Fruit fly (Drosophila melanogaster) whole organism, embryonic: Measurements from ENCODE around the gene wam.
A peak's percentile ranks its signal among the peaks of the same experiment; 100 is the strongest.

Experiments used
- BtbVII ChIP-seq: fragments of 200-800 bp; sonication (Bioruptor generic); optimal IDR thresholded peaks from 3 replicates; lab custom pipeline; 2017; ENCODE audit warnings: missing biosample characterization, mild to moderate bottlenecking, missing genetic modification characterization
- CG10209 ChIP-seq: fragments of 200-800 bp; sonication (Bioruptor generic); optimal IDR thresholded peaks from 3 replicates; lab custom pipeline; 2017; ENCODE audit warnings: missing biosample characterization, mild to moderate bottlenecking, missing genetic modification characterization, missing genetic modification reagents
- CG10267 ChIP-seq: fragments of 200-800 bp; sonication (Bioruptor generic); optimal IDR thresholded peaks from 2 replicates; lab custom pipeline; 2018; ENCODE audit warnings: missing biosample characterization, mild to moderate bottlenecking, missing genetic modification characterization, moderate library complexity
- CG10979 ChIP-seq: fragments of 200-800 bp; sonication (Bioruptor generic); optimal IDR thresholded peaks from 2 replicates; lab custom pipeline; 2018; ENCODE audit warnings: missing biosample characterization, mild to moderate bottlenecking, missing genetic modification characterization, moderate library complexity
- CG11398 ChIP-seq: fragments of 200-800 bp; sonication (Bioruptor generic); optimal IDR thresholded peaks from 2 replicates; lab custom pipeline; 2016; ENCODE audit warnings: missing biosample characterization, missing genetic modification characterization
- CG11504 ChIP-seq: fragments of 200-800 bp; sonication (Bioruptor generic); optimal IDR thresholded peaks from 3 replicates; lab custom pipeline; 2019; ENCODE audit warnings: missing biosample characterization, mild to moderate bottlenecking, missing genetic modification characterization, moderate library complexity
- CG12236 ChIP-seq: fragments of 200-800 bp; sonication (Bioruptor generic); optimal IDR thresholded peaks from 2 replicates; lab custom pipeline; 2016; ENCODE audit warnings: missing biosample characterization, missing genetic modification characterization
- CG12942 ChIP-seq: fragments of 200-800 bp; sonication (Bioruptor generic); optimal IDR thresholded peaks from 3 replicates; lab custom pipeline; 2016; ENCODE audit warnings: missing biosample characterization, missing genetic modification characterization
- CG14014 ChIP-seq: fragments of 200-800 bp; sonication (Bioruptor generic); IDR thresholded peaks from 2 replicates; pipeline ENCODE4 v1.3.6; 2022; ENCODE audit warnings: missing biosample characterization, missing genetic modification characterization
- CG16813 ChIP-seq: fragments of 200-800 bp; sonication (Bioruptor generic); IDR thresholded peaks from 3 replicates; pipeline ENCODE4 v1.3.6; 2022; ENCODE audit warnings: missing biosample characterization, missing genetic modification characterization; ENCODE audit not compliant: partially characterized antibody
- CG1792 ChIP-seq: fragments of 200-800 bp; sonication (Bioruptor generic); optimal IDR thresholded peaks from 2 replicates; lab custom pipeline; 2016; ENCODE audit warnings: missing biosample characterization, missing genetic modification characterization
- CG33213 ChIP-seq: fragments of 200-800 bp; sonication (Bioruptor generic); optimal IDR thresholded peaks from 3 replicates; lab custom pipeline; 2016; ENCODE audit warnings: missing biosample characterization, missing genetic modification characterization
- CG33557 ChIP-seq: fragments of 200-800 bp; sonication (Bioruptor generic); optimal IDR thresholded peaks from 2 replicates; lab custom pipeline; 2019; ENCODE audit warnings: missing biosample characterization, mild to moderate bottlenecking, missing genetic modification characterization, moderate library complexity
- CG3407 ChIP-seq: fragments of 200-800 bp; sonication (Bioruptor generic); optimal IDR thresholded peaks from 2 replicates; lab custom pipeline; 2018; ENCODE audit warnings: missing biosample characterization, mild to moderate bottlenecking, missing genetic modification characterization
- CG4707 ChIP-seq: fragments of 200-800 bp; sonication (Bioruptor generic); optimal IDR thresholded peaks from 2 replicates; lab custom pipeline; 2018; ENCODE audit warnings: missing biosample characterization, mild to moderate bottlenecking, missing genetic modification characterization, moderate library complexity
- CG4854 ChIP-seq: fragments of 200-800 bp; sonication (Bioruptor generic); optimal IDR thresholded peaks from 2 replicates; lab custom pipeline; 2016; ENCODE audit warnings: missing biosample characterization, missing genetic modification characterization, inconsistent platforms
- CG6813 ChIP-seq: fragments of 200-800 bp; sonication (Bioruptor generic); optimal IDR thresholded peaks from 2 replicates; lab custom pipeline; 2017; ENCODE audit warnings: missing biosample characterization, missing genetic modification characterization, mild to moderate bottlenecking, moderate library complexity, missing genetic modification reagents
- CG7372 ChIP-seq: fragments of 200-800 bp; sonication (Bioruptor generic); IDR thresholded peaks from 2 replicates; pipeline ENCODE4 v1.3.6; 2022; ENCODE audit warnings: missing biosample characterization, missing genetic modification characterization
- CG8944 ChIP-seq: fragments of 200-800 bp; sonication (Bioruptor generic); optimal IDR thresholded peaks from 3 replicates; lab custom pipeline; 2016; ENCODE audit warnings: missing biosample characterization, missing genetic modification characterization
- CG9437 ChIP-seq: fragments of 200-800 bp; sonication (Bioruptor generic); optimal IDR thresholded peaks from 2 replicates; lab custom pipeline; 2018; ENCODE audit warnings: missing biosample characterization, mild to moderate bottlenecking, missing genetic modification characterization
- CG9727 ChIP-seq: fragments of 200-800 bp; sonication (Bioruptor generic); optimal IDR thresholded peaks from 3 replicates; lab custom pipeline; 2017; ENCODE audit warnings: missing biosample characterization, mild to moderate bottlenecking, missing genetic modification characterization
- CTCF ChIP-seq: fragments of 200-800 bp; sonication (Bioruptor generic); optimal IDR thresholded peaks from 2 replicates; lab custom pipeline; 2017; ENCODE audit warnings: missing biosample characterization, mild to moderate bottlenecking, missing genetic modification characterization, moderate library complexity
- Ets97D ChIP-seq: fragments of 200-800 bp; sonication (Bioruptor generic); optimal IDR thresholded peaks from 3 replicates; lab custom pipeline; 2016; ENCODE audit warnings: missing biosample characterization, missing genetic modification characterization
- H2.0 ChIP-seq: fragments of 200-800 bp; sonication (Bioruptor generic); IDR thresholded peaks from 2 replicates; pipeline ENCODE4 v1.3.6; 2022; ENCODE audit warnings: missing biosample characterization, missing genetic modification characterization
- HHEX ChIP-seq: fragments of 200-800 bp; sonication (Bioruptor generic); optimal IDR thresholded peaks from 3 replicates; lab custom pipeline; 2017; ENCODE audit warnings: missing biosample characterization, mild to moderate bottlenecking, missing genetic modification characterization, missing genetic modification reagents
- HLH54F ChIP-seq: fragments of 200-800 bp; sonication (Bioruptor generic); optimal IDR thresholded peaks from 3 replicates; lab custom pipeline; 2016; ENCODE audit warnings: missing biosample characterization, missing genetic modification characterization
- HmgZ ChIP-seq: fragments of 200-800 bp; sonication (Bioruptor generic); optimal IDR thresholded peaks from 2 replicates; lab custom pipeline; 2018; ENCODE audit warnings: missing biosample characterization, mild to moderate bottlenecking, missing genetic modification characterization
- NC2β ChIP-seq: fragments of 200-800 bp; sonication (Bioruptor generic); optimal IDR thresholded peaks from 2 replicates; lab custom pipeline; 2016; ENCODE audit warnings: missing biosample characterization, missing genetic modification characterization
- Rx ChIP-seq: fragments of 200-800 bp; sonication (Bioruptor generic); IDR thresholded peaks from 2 replicates; pipeline ENCODE4 v1.3.6; 2022; ENCODE audit warnings: missing biosample characterization, missing genetic modification characterization
- Spps ChIP-seq: fragments of 200-800 bp; sonication (Bioruptor generic); optimal IDR thresholded peaks from 2 replicates; lab custom pipeline; 2018; ENCODE audit warnings: missing biosample characterization, mild to moderate bottlenecking, missing genetic modification characterization
- bab2 ChIP-seq: fragments of 200-800 bp; sonication (Bioruptor generic); optimal IDR thresholded peaks from 2 replicates; lab custom pipeline; 2016; ENCODE audit warnings: missing biosample characterization, missing genetic modification characterization
- bcd ChIP-seq: fragments of 200-800 bp; sonication (Bioruptor generic); optimal IDR thresholded peaks from 2 replicates; lab custom pipeline; 2017; ENCODE audit warnings: missing biosample characterization, mild to moderate bottlenecking, missing genetic modification characterization
- cwo ChIP-seq: fragments of 200-800 bp; sonication (Bioruptor generic); optimal IDR thresholded peaks from 3 replicates; lab custom pipeline; 2017; ENCODE audit warnings: missing biosample characterization, missing genetic modification characterization, mild to moderate bottlenecking, moderate library complexity, missing genetic modification reagents
- da ChIP-seq: fragments of 200-800 bp; sonication (Bioruptor generic); optimal IDR thresholded peaks from 2 replicates; lab custom pipeline; 2016; ENCODE audit warnings: missing biosample characterization, missing genetic modification characterization
- exex ChIP-seq: fragments of 200-800 bp; sonication (Bioruptor generic); optimal IDR thresholded peaks from 4 replicates; lab custom pipeline; 2018; ENCODE audit warnings: missing biosample characterization, mild to moderate bottlenecking, missing genetic modification characterization, moderate library complexity
- gcm ChIP-seq: fragments of 200-800 bp; sonication (Bioruptor generic); optimal IDR thresholded peaks from 2 replicates; lab custom pipeline; 2019; ENCODE audit warnings: missing biosample characterization, mild to moderate bottlenecking, missing genetic modification characterization, moderate library complexity
- inv ChIP-seq: fragments of 200-800 bp; sonication (Bioruptor generic); IDR thresholded peaks from 2 replicates; pipeline ENCODE4 v1.3.6; 2022; ENCODE audit warnings: missing biosample characterization, missing genetic modification characterization; ENCODE audit not compliant: partially characterized antibody
- jing ChIP-seq: fragments of 200-800 bp; sonication (Bioruptor generic); optimal IDR thresholded peaks from 2 replicates; lab custom pipeline; 2018; ENCODE audit warnings: missing biosample characterization, mild to moderate bottlenecking, missing genetic modification characterization
- kni ChIP-seq: fragments of 200-800 bp; sonication (Bioruptor generic); optimal IDR thresholded peaks from 3 replicates; lab custom pipeline; 2017; ENCODE audit warnings: mild to moderate bottlenecking, missing biosample characterization, missing genetic modification reagents, missing genetic modification characterization
- lov ChIP-seq, 2 experiments: fragments of 200-800 bp in 1 of 2; fragments of >200 bp in 1 of 2; sonication (Bioruptor generic) in 1 of 2; IDR thresholded peaks in 1 of 2; optimal IDR thresholded peaks in 1 of 2; 2 replicates in 1 of 2; 3 replicates in 1 of 2; pipeline versions ENCODE4 v1.3.6 to Lab custom; 2017 to 2022; ENCODE audit warnings: missing biosample characterization in 1 of 2, missing genetic modification characterization in 1 of 2
- mld ChIP-seq: fragments of 200-800 bp; sonication (Bioruptor generic); IDR thresholded peaks from 3 replicates; pipeline ENCODE4 v1.3.6; 2022; ENCODE audit warnings: missing biosample characterization, missing genetic modification characterization; ENCODE audit not compliant: partially characterized antibody
- pfk ChIP-seq: fragments of 200-800 bp; sonication (Bioruptor generic); optimal IDR thresholded peaks from 2 replicates; lab custom pipeline; 2018; ENCODE audit warnings: missing biosample characterization, mild to moderate bottlenecking, missing genetic modification characterization, moderate library complexity
- run ChIP-seq: fragments of 200-800 bp; sonication (Bioruptor generic); optimal IDR thresholded peaks from 3 replicates; lab custom pipeline; 2018; ENCODE audit warnings: missing biosample characterization, mild to moderate bottlenecking, missing genetic modification characterization
- sens ChIP-seq: fragments of 200-800 bp; sonication (Bioruptor generic); peaks from one replicate; lab custom pipeline; 2016; ENCODE audit warnings: missing biosample characterization, missing genetic modification characterization
- slou ChIP-seq: fragments of 200-800 bp; sonication (Bioruptor generic); optimal IDR thresholded peaks from 3 replicates; lab custom pipeline; 2016; ENCODE audit warnings: missing biosample characterization, missing genetic modification characterization
- stwl ChIP-seq: fragments of 200-800 bp; sonication (Bioruptor generic); optimal IDR thresholded peaks from 3 replicates; lab custom pipeline; 2018; ENCODE audit warnings: missing biosample characterization, mild to moderate bottlenecking, missing genetic modification characterization, moderate library complexity
- trh ChIP-seq: fragments of 200-800 bp; sonication (Bioruptor generic); optimal IDR thresholded peaks from 2 replicates; lab custom pipeline; 2016; ENCODE audit warnings: missing biosample characterization, missing genetic modification characterization
- twi ChIP-seq: fragments of 200-800 bp; optimal IDR thresholded peaks from 2 replicates; lab custom pipeline; 2019; ENCODE audit warnings: missing biosample characterization, mild to moderate bottlenecking, missing genetic modification characterization, moderate library complexity
- vfl ChIP-seq: fragments of 200-800 bp; sonication (Bioruptor generic); optimal IDR thresholded peaks from 2 replicates; lab custom pipeline; 2016; ENCODE audit warnings: missing biosample characterization, missing genetic modification characterization
- yki ChIP-seq: fragments of >200 bp; optimal IDR thresholded peaks from 3 replicates; lab custom pipeline; 2018

wam gene

dm6 chr3R:23251256-23251655 is 36.6 kb downstream of the wam start, which contains the start of the genes Rad60 and EloA (continued):
- TF ChIP-seq twi = peak; percentile 55
- peak; percentile 44 for TF ChIP-seq CG9437 (GFP tag; lab: Kevin White, UChicago)
- peak; percentile 97 for TF ChIP-seq sens
- TF ChIP-seq CG33557 (GFP tag; lab: Kevin White, UChicago) = peak; percentile 51
- peak; percentile 89 for TF ChIP-seq Ets97D
- peak; percentile 19 for TF ChIP-seq jing (GFP tag; lab: Kevin White, UChicago)
- TF ChIP-seq HLH54F (GFP tag; lab: Kevin White, UChicago) = peak; percentile 84
- peak; percentile 32 for TF ChIP-seq cwo
- peak; percentile 81 for TF ChIP-seq CG8944
- peak; percentile 46 for TF ChIP-seq CG14014
- TF ChIP-seq trh (GFP tag; lab: Kevin White, UChicago) = peak; percentile 2
- peak; percentile 99 for TF ChIP-seq stwl
- TF ChIP-seq lov (optimal IDR thresholded peaks at IDR 0.05; lab: Kevin White, UChicago) = no peak
- TF ChIP-seq lov (GFP tag; IDR thresholded peaks at IDR 0.05; lab: Robert Waterston, UW) = 0 out of 3 replicates have a peak, but pooled peaks have one; percentile 46
- TF ChIP-seq CG1792 (GFP tag; lab: Kevin White, UChicago) = peak; percentile 73
- no peak for TF ChIP-seq yki (lab: Kevin White, UChicago)
- no peak for TF ChIP-seq CG4707 (GFP tag; lab: Kevin White, UChicago)
- no peak for TF ChIP-seq pfk (GFP tag; lab: Kevin White, UChicago)
- TF ChIP-seq da (GFP tag; lab: Kevin White, UChicago) = peak; percentile 51
- peak; percentile 82 for TF ChIP-seq CG12942
- peak; percentile 59 for TF ChIP-seq bcd (GFP tag; lab: Kevin White, UChicago)
- TF ChIP-seq CG10209 (GFP tag; lab: Kevin White, UChicago) = peak; percentile 55
- TF ChIP-seq mld (GFP tag; lab: Robert Waterston, UW) = no peak
- TF ChIP-seq NC2β = peak; percentile 81
- peak; percentile 84 for TF ChIP-seq CG33213 (GFP tag; lab: Kevin White, UChicago)
- peak; percentile 33 for TF ChIP-seq exex (tag; lab: Kevin White, UChicago)
- peak; percentile 33 for TF ChIP-seq CTCF (GFP tag; lab: Kevin White, UChicago)
- TF ChIP-seq bab2 (GFP tag; lab: Kevin White, UChicago) = peak; percentile 84
- TF ChIP-seq CG4854 = peak; percentile 74
- no peak for TF ChIP-seq BtbVII (GFP tag; lab: Kevin White, UChicago)
- no peak for TF ChIP-seq CG11504 (tag; lab: Kevin White, UChicago)
- no peak for TF ChIP-seq CG3407 (GFP tag; lab: Kevin White, UChicago)
- peak; percentile 24 for TF ChIP-seq kni (GFP tag; lab: Kevin White, UChicago)
- TF ChIP-seq Rx (GFP tag; lab: Robert Waterston, UW) = 0 out of 2 replicates have a peak, but pooled peaks have one; percentile 22
- TF ChIP-seq CG7372 (GFP tag; lab: Robert Waterston, UW) = 0 out of 2 replicates have a peak, but pooled peaks have one; percentile 12
- peak; percentile 65 for TF ChIP-seq CG10979 (tag; lab: Kevin White, UChicago)
- TF ChIP-seq CG6813 (GFP tag; lab: Kevin White, UChicago) = no peak
- peak; percentile 99 for TF ChIP-seq CG10267
- TF ChIP-seq run (tag; lab: Kevin White, UChicago) = no peak
- peak; percentile 31 for TF ChIP-seq slou (GFP tag; lab: Kevin White, UChicago)
- TF ChIP-seq H2.0 (GFP tag; lab: Robert Waterston, UW) = peak; percentile 69
- TF ChIP-seq HmgZ (tag; lab: Kevin White, UChicago) = peak; percentile 91
- peak; percentile 41 for TF ChIP-seq HHEX (GFP tag; lab: Kevin White, UChicago)
- peak; percentile 76 for TF ChIP-seq CG16813 (GFP tag; lab: Robert Waterston, UW)
- peak; percentile 85 for TF ChIP-seq CG11398 (GFP tag; lab: Kevin White, UChicago)
- TF ChIP-seq CG12236 (GFP tag; lab: Kevin White, UChicago) = peak; percentile 64
- TF ChIP-seq Spps = peak; percentile 49
- peak; percentile 71 for TF ChIP-seq gcm
- peak; percentile 70 for TF ChIP-seq vfl (GFP tag; lab: Kevin White, UChicago)
- TF ChIP-seq inv = peak; percentile 37
- peak; percentile 76 for TF ChIP-seq CG9727 (GFP tag; lab: Kevin White, UChicago)
